Worm (Caenorhabditis elegans): Measurements from ENCODE around the gene txt-2.

DNA sequence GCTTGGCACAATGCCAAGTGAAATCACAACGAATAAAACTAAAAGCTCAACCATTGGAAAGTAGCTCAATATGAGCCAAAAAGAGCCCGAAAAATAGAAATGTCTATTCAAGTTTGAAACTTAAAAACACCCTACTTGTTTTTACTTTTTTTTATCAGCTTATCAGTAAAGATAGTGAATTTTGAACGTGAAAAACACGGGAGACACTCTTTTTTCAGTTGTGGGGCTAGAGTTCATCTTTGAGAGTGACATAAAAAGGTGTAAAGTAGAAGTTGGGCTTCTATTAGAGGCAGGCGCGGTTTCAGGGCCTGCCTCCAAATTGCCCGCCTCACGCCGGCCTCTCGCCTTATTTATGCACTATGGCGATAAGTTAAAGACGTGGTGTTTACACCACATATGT lies 11.4 kb upstream of the txt-2 start, which contains the start of gene oac-39:
- TF ChIP-seq ama-1 (optimal IDR thresholded peaks at IDR 0.05) (no peak), pes-1 (GFP tag; IDR thresholded peaks at IDR 0.05) (no peak), ceh-36 (tag; optimal IDR thresholded peaks at IDR 0.05) (no peak), B0310.2 (tag; optimal IDR thresholded peaks at IDR 0.05) (no peak), ceh-13 (GFP tag; optimal IDR thresholded peaks at IDR 0.05) (no peak), flt-1 (GFP tag; IDR thresholded peaks at IDR 0.05) (no peak), aly-1 (tag; optimal IDR thresholded peaks at IDR 0.05) (no peak), ets-7 (tag; optimal IDR thresholded peaks at IDR 0.05) (no peak), tbx-37 (GFP tag; conservative IDR thresholded peaks at IDR 0.05) (no peak), hnd-1 (tag; optimal IDR thresholded peaks at IDR 0.05) (no peak)
